Fruit fly (Drosophila melanogaster): ENCODE measurements around the gene His4r.
A peak's percentile ranks its signal among the peaks of the same experiment; 100 is the strongest.

His4r gene

DNA sequence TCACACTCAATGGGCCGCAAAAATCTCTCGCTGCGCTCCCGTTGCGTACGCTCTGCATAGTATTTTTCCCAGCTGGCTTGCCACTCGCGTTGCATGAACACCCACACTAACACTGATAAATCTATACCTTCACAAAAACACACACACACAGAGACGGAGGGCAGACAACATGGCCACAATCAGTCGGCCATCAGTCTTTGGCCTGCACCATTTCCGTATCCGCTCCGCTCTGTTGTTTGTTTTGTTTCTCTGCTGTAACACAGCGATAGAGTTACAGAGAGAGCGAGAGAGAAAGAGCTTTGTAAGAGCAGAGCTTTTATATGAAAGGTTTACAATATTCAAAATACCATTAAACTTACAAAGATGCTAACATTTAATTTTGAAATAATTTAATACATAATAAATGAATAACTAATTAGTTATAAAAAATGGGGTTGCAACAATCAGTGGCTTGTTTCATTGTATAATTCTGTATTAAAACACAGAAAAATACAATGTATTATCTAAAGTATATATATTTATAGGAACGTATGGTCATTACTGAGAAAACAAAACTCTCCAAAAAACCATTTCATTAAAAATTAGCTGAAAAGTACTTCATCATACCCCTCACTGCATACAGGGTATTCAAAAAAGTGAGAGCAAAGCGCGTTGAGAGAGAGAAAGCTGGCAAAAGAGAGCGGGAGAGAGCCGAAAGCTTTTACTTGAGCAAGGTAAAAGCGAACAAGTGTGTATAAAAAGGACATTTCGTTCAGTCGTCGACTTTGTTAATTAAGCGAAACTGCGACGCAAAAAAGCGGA is 16.5 kb upstream of the His4r start, which contains the start of gene CG14853 (continued):
- TF ChIP-seq CG43689 (GFP tag; IDR thresholded peaks at IDR 0.05) (peak; percentile 58), cas (GFP tag; IDR thresholded peaks at IDR 0.05) (0 out of 2 replicates have a peak, but pooled peaks have one; percentile 21)

DNA sequence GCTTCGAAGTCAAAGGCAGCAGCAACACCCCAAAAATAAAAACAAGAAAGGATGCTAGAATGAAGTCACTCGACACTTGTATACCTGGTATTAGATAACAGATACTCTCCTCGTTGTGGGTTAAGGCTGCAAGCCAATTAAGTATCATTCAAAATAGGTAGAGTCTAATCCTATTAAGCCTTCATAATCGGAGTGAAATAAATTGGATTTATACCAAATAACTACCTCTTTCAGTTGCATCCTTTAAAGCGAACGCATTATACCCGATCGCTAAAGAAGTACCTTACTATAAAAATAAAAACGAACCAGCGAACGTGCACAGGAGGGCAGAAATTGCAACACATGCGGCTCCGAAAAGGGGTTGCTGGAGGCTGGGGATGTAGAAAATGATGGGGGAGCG is 3.0 kb upstream of the His4r start:
- TF ChIP-seq CG15479 (GFP tag; optimal IDR thresholded peaks at IDR 0.05) (no peak), CG7987 (GFP tag; optimal IDR thresholded peaks at IDR 0.05) (no peak), bsh (GFP tag; optimal IDR thresholded peaks at IDR 0.05) (peak in 1 of 2 experiments; percentile 5), br (optimal IDR thresholded peaks at IDR 0.05) (no peak)

DNA sequence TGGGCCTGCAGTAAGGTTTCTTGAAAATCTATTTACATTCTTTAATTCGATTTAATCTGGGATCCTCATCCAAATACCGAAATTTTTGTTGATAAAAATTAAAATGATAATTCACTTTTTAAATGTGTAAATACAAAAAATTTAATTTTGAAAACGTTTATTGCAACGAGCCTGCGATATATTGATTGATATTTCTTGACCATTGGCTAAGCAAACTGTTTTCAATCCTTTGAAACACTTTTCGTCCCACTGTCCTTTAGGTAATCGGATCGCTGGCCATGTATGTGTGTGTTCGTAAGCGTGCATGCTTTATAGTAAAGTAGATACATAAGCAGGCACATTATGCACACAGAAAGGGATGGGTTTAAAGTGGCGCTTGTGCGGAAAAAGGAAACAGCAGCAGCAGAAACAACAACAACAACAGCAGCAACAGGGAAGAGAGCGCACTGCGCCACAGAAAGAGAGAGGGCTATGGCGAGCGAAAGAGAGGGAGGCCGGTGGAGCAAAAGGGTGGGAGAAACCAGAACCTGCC is 1.4 kb upstream of the His4r start:
- no peak for TF ChIP-seq gce (GFP tag; IDR thresholded peaks at IDR 0.05)
- TF ChIP-seq B-H2 (GFP tag; optimal IDR thresholded peaks at IDR 0.05): no peak
- no peak for TF ChIP-seq bowl (GFP tag; IDR thresholded peaks at IDR 0.05)
- TF ChIP-seq CG3995 (GFP tag; optimal IDR thresholded peaks at IDR 0.05): no peak
- no peak for TF ChIP-seq CG13123 (GFP tag; optimal IDR thresholded peaks at IDR 0.05)
- peak; percentile 55; the same call in 2 of the 3 replicates for TF ChIP-seq zfh1 (GFP tag; IDR thresholded peaks at IDR 0.05)
- TF ChIP-seq Spps (tag; optimal IDR thresholded peaks at IDR 0.05): peak; percentile 23
- TF ChIP-seq ind (GFP tag; optimal IDR thresholded peaks at IDR 0.05): peak; percentile 9
- peak; percentile 74 for TF ChIP-seq gsb-n (tag; optimal IDR thresholded peaks at IDR 0.05)
- no peak for TF ChIP-seq NC2β (GFP tag; optimal IDR thresholded peaks at IDR 0.05)
- no peak for TF ChIP-seq gro (GFP tag; optimal IDR thresholded peaks at IDR 0.05)
- TF ChIP-seq CG12391 (tag; optimal IDR thresholded peaks at IDR 0.05): peak; percentile 70
- TF ChIP-seq CG3065 (GFP tag; optimal IDR thresholded peaks at IDR 0.05): peak; percentile 44
- peak; percentile 70 for TF ChIP-seq CG9727 (GFP tag; optimal IDR thresholded peaks at IDR 0.05)
- TF ChIP-seq chif (GFP tag; optimal IDR thresholded peaks at IDR 0.05): peak in 1 of 2 experiments; percentile 58
- no peak for TF ChIP-seq cwo (GFP tag; optimal IDR thresholded peaks at IDR 0.05)
- TF ChIP-seq disco-r (GFP tag; optimal IDR thresholded peaks at IDR 0.05): no peak
- TF ChIP-seq CG13424 (tag; optimal IDR thresholded peaks at IDR 0.05): peak; percentile 42
- peak; percentile 53 for TF ChIP-seq Hr3 (GFP tag; optimal IDR thresholded peaks at IDR 0.05)
- TF ChIP-seq Xrp1 (GFP tag; IDR thresholded peaks at IDR 0.05): peak; percentile 75
- TF ChIP-seq Elba2 (GFP tag; optimal IDR thresholded peaks at IDR 0.05): no peak
- TF ChIP-seq CG12219 (GFP tag; optimal IDR thresholded peaks at IDR 0.05): peak; percentile 45
- TF ChIP-seq bsh (GFP tag; optimal IDR thresholded peaks at IDR 0.05): peak; percentile 78 to 80
- TF ChIP-seq Ssrp (tag; optimal IDR thresholded peaks at IDR 0.05): peak; percentile 63
- no peak for TF ChIP-seq CG4730 (GFP tag; IDR thresholded peaks at IDR 0.05)
- TF ChIP-seq HLHmδ (GFP tag; optimal IDR thresholded peaks at IDR 0.05): peak; percentile 12
- TF ChIP-seq Sox100B (GFP tag; optimal IDR thresholded peaks at IDR 0.05): peak; percentile 13
- TF ChIP-seq CG18619 (GFP tag; optimal IDR thresholded peaks at IDR 0.05): peak; percentile 15
- 0 out of 2 replicates have a peak, but pooled peaks have one; percentile 25 for TF ChIP-seq CG32772 (GFP tag; IDR thresholded peaks at IDR 0.05)
- TF ChIP-seq lilli (GFP tag; optimal IDR thresholded peaks at IDR 0.05): peak; percentile 51
- TF ChIP-seq Hsf (GFP tag; optimal IDR thresholded peaks at IDR 0.05): peak; percentile 57
- TF ChIP-seq chm (GFP tag; IDR thresholded peaks at IDR 0.05): no peak
- no peak for TF ChIP-seq CG10543 (GFP tag; optimal IDR thresholded peaks at IDR 0.05)
- TF ChIP-seq ara (GFP tag; IDR thresholded peaks at IDR 0.05): peak; percentile 42; the same call in 1 of the 2 replicates
- no peak for TF ChIP-seq CG11456 (GFP tag; IDR thresholded peaks at IDR 0.05)
- 0 out of 2 replicates have a peak, but pooled peaks have one; percentile 46 for TF ChIP-seq rib (GFP tag; IDR thresholded peaks at IDR 0.05)
- peak; percentile 36; the same call in 1 of the 3 replicates for TF ChIP-seq ase (GFP tag; IDR thresholded peaks at IDR 0.05)
- peak; percentile 63 for TF ChIP-seq ems (GFP tag; optimal IDR thresholded peaks at IDR 0.05)
- TF ChIP-seq trem (tag; optimal IDR thresholded peaks at IDR 0.05): peak; percentile 26
- peak; percentile 11 for TF ChIP-seq trh (GFP tag; optimal IDR thresholded peaks at IDR 0.05)
- TF ChIP-seq ATbp (GFP tag; optimal IDR thresholded peaks at IDR 0.05): peak; percentile 9
